Worm (Caenorhabditis elegans) whole organism, mixed stage, embryonic: ENCODE results near the gene nas-38.

ENCODE experiments used
- drap-1 ChIP-seq: fragments of 200-800 bp; sonication (Bioruptor generic); optimal IDR thresholded peaks from 3 replicates; lab custom pipeline; 2018; ENCODE audit warnings: mild to moderate bottlenecking, missing genetic modification characterization, missing compliant biosample characterization
- elt-3 ChIP-seq: fragments of 150-350 bp; optimal IDR thresholded peaks from 2 replicates; lab custom pipeline; 2014; ENCODE audit warnings: missing biosample characterization, missing genetic modification characterization
- lsy-2 ChIP-seq: fragments of 150-350 bp; optimal IDR thresholded peaks from 2 replicates; lab custom pipeline; 2014; ENCODE audit warnings: missing biosample characterization, missing genetic modification characterization
- nhr-12 ChIP-seq: fragments of 150-350 bp; optimal IDR thresholded peaks from 2 replicates; lab custom pipeline; 2014; ENCODE audit warnings: missing biosample characterization, missing genetic modification characterization
- nhr-237 ChIP-seq: fragments of 150-350 bp; optimal IDR thresholded peaks from 2 replicates; lab custom pipeline; 2014; ENCODE audit warnings: missing biosample characterization, missing genetic modification characterization
- nhr-76 ChIP-seq: sonication (generic microtip); optimal IDR thresholded peaks from 2 replicates; lab custom pipeline; 2017; ENCODE audit warnings: missing biosample characterization, missing genetic modification characterization
- pha-4 ChIP-seq: fragments of 150-350 bp; optimal IDR thresholded peaks from 2 replicates; lab custom pipeline; 2018; ENCODE audit warnings: missing biosample characterization, missing genetic modification reagents, missing genetic modification characterization
- sptf-1 ChIP-seq: sonication (generic microtip); optimal IDR thresholded peaks from 2 replicates; lab custom pipeline; 2017; ENCODE audit warnings: mild to moderate bottlenecking, missing genetic modification characterization, moderate library complexity, missing compliant biosample characterization
- unc-62 ChIP-seq: fragments of 150-350 bp; optimal IDR thresholded peaks from 2 replicates; lab custom pipeline; 2014; ENCODE audit warnings: missing biosample characterization, missing genetic modification reagents, missing genetic modification characterization
- ztf-11 ChIP-seq: fragments of 150-350 bp; optimal IDR thresholded peaks from 2 replicates; lab custom pipeline; 2014; ENCODE audit warnings: missing biosample characterization, missing genetic modification characterization

ce11 chrX:591056-591455 lies 33.1 kb downstream of the nas-38 start:
- TF ChIP-seq nhr-12 (tag; lab: Kevin White, UChicago) (no peak), sptf-1 (tag; lab: Kevin White, UChicago) (no peak), elt-3 (tag; lab: Kevin White, UChicago) (no peak), unc-62 (GFP tag; lab: Kevin White, UChicago) (no peak), nhr-237 (tag; lab: Kevin White, UChicago) (no peak), lsy-2 (tag; lab: Kevin White, UChicago) (no peak), nhr-76 (tag; lab: Kevin White, UChicago) (no peak), ztf-11 (tag; lab: Kevin White, UChicago) (no peak), drap-1 (no peak), pha-4 (no peak)
